Worm (Caenorhabditis elegans): ENCODE data around the gene tbx-35.

Gene tbx-35

ce11 chrII:5518910-5519309 lies 6.3 kb downstream of the tbx-35 start, which contains the start of gene ZK177.2:
Gene ZK177.2, plus strand, starts transcription at chrII:5519210.
- TF ChIP-seq R02D3.7 (tag; optimal IDR thresholded peaks at IDR 0.05) (no peak), elt-1 (tag; optimal IDR thresholded peaks at IDR 0.05) (no peak)

DNA sequence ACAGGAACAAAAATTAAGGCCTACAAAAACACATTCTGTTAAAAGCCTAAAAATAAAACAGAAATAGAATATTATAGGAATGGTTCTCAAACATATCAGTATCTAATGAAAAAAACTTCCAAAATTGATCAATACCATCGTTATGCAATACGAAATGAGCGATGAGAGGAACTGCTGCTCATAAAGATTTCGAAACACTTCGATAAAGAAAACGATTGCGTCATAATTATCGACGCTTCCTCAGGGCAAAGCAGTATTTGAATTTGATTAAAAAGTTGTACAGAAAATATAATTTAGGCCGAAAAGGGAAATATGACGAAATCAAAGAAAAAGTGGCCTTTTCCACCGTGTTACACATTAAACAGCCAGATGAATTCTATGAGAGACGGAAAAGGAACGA lies 7.1 kb downstream of the tbx-35 start:
- no peak for TF ChIP-seq gmeb-1 (tag; optimal IDR thresholded peaks at IDR 0.05)
- no peak for TF ChIP-seq nhr-77 (tag; optimal IDR thresholded peaks at IDR 0.05)
- no peak for TF ChIP-seq crh-2 (tag; optimal IDR thresholded peaks at IDR 0.05)
- no peak for TF ChIP-seq elt-1 (tag; optimal IDR thresholded peaks at IDR 0.05)
- no peak for TF ChIP-seq mdl-1 (tag; optimal IDR thresholded peaks at IDR 0.05)
- no peak for TF ChIP-seq lin-13 (GFP tag; optimal IDR thresholded peaks at IDR 0.05)
- no peak for TF ChIP-seq zag-1 (tag; optimal IDR thresholded peaks at IDR 0.05)
- TF ChIP-seq egl-27 (tag; optimal IDR thresholded peaks at IDR 0.05): no peak
- TF ChIP-seq nhr-6 (tag; optimal IDR thresholded peaks at IDR 0.05): no peak
- TF ChIP-seq nhr-237 (tag; optimal IDR thresholded peaks at IDR 0.05): no peak
- no peak for TF ChIP-seq elt-3 (tag; optimal IDR thresholded peaks at IDR 0.05)
- no peak for TF ChIP-seq mab-5 (tag; optimal IDR thresholded peaks at IDR 0.05)
- TF ChIP-seq mbf-1 (tag; optimal IDR thresholded peaks at IDR 0.05): no peak
- TF ChIP-seq sem-4 (tag; optimal IDR thresholded peaks at IDR 0.05): no peak
- TF ChIP-seq ama-1 (optimal IDR thresholded peaks at IDR 0.05): no peak
- no peak for TF ChIP-seq Y55F3AM.14 (GFP tag; optimal IDR thresholded peaks at IDR 0.05)
- TF ChIP-seq skn-1 (tag; optimal IDR thresholded peaks at IDR 0.05): no peak
- no peak for TF ChIP-seq unc-55 (GFP tag; optimal IDR thresholded peaks at IDR 0.05)

DNA sequence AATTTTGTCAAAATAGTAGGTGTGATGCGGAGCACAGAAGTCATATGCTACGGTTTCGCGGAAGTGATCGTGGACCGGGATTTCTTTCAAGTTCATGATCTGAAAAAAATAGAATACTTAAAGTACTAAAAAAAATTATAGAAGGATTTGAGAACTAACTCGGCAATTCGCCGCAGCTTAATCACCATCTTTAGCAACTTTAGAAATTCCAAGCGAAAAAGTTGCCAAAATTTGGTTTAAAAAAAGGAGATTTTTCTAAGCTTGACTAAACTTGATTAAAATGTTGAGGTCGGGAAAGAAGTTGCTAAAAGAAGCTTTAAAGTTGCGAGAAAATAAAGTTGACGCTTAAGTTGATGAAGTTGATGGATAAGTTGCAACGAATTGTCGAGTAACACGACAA lies 7.6 kb downstream of the tbx-35 start, which contains the start of gene ZK177.9:
Gene ZK177.9, minus strand, starts transcription at position 101 of the 400 bp plus-strand sequence.
- TF ChIP-seq unc-55 (GFP tag; optimal IDR thresholded peaks at IDR 0.05) (no peak), sma-3 (GFP tag; optimal IDR thresholded peaks at IDR 0.05) (no peak), lin-11 (tag; optimal IDR thresholded peaks at IDR 0.05) (no peak), ztf-1 (GFP tag; conservative IDR thresholded peaks at IDR 0.05) (no peak), sma-9 (GFP tag; optimal IDR thresholded peaks at IDR 0.05) (no peak), sma-9 (tag; optimal IDR thresholded peaks at IDR 0.05) (no peak), unc-62 (GFP tag; optimal IDR thresholded peaks at IDR 0.05) (no peak), peb-1 (tag; optimal IDR thresholded peaks at IDR 0.05) (no peak), lin-13 (GFP tag; optimal IDR thresholded peaks at IDR 0.05) (no peak), nhr-77 (tag; optimal IDR thresholded peaks at IDR 0.05) (no peak), mbf-1 (tag; optimal IDR thresholded peaks at IDR 0.05) (no peak)

ce11 chrII:5515542-5515941 lies 9.7 kb downstream of the tbx-35 start, which contains the start of gene ZK177.3:
Gene ZK177.3, plus strand, starts transcription at chrII:5515842.
- TF ChIP-seq nhr-11 (tag; optimal IDR thresholded peaks at IDR 0.05): no peak
- no peak for TF ChIP-seq gmeb-1 (tag; optimal IDR thresholded peaks at IDR 0.05)
- peak; percentile 43 for TF ChIP-seq fos-1 (tag; optimal IDR thresholded peaks at IDR 0.05)

DNA sequence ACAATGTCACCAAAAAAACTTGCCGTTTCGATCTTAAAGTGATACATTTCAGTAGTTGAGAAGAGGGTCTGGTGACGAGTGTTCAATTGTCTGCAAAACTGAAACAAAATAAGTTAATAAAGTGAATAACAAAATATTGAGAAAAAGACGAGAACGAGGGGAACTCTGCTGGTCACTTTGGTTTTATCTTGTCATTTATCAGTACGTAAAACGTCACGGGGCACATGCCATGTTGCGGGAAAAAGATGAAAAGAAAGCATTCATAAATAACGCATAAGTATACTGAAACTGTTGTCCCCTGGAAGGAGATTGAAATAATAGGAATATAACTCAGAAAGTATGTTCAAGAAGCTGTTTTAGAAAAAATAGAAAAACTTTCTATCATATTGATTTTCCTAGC lies 10.4 kb downstream of the tbx-35 start, which contains the start of gene sahd-1:
Gene sahd-1, minus strand, starts transcription at position 100 of the 400 bp plus-strand sequence.
- no peak for TF ChIP-seq lin-13 (GFP tag; optimal IDR thresholded peaks at IDR 0.05)
- no peak for TF ChIP-seq crh-2 (tag; optimal IDR thresholded peaks at IDR 0.05)
- TF ChIP-seq fos-1 (tag; optimal IDR thresholded peaks at IDR 0.05): peak; percentile 45

DNA sequence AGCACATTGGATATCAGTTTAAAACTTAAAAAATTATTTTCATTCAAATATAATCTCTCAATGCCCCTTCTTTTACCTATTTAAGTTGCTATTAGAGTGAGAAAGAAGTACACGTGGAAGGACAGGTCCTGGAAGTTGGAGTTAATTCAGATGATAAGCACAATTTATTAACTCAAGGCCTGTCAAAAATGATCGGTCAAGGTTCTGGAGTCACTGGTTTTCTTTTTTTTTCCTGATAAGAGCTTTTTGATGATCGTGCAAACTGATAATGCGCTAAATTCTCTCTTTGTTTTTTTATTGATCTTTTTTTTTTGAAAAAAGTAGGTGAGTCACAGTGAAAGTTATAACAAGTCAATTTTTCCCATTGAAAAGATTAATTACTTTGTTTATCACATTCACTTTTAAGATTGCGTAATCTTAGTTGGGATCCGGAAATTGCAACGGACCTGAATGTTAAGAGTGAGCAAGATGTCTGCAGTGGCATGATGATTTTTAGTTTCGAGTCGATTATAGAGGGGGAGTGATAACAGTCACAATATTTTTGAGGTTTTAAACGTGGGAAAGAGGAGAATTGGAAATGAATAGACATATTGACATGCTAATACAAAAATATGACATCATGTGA lies 12.6 kb downstream of the tbx-35 start:
- TF ChIP-seq sma-9 (GFP tag; optimal IDR thresholded peaks at IDR 0.05) (peak; percentile 36), sma-9 (tag; optimal IDR thresholded peaks at IDR 0.05) (no peak), ceh-16 (tag; optimal IDR thresholded peaks at IDR 0.05) (no peak), blmp-1 (tag; optimal IDR thresholded peaks at IDR 0.05; ENCODE audit: insufficient read depth) (no peak), sem-4 (tag; optimal IDR thresholded peaks at IDR 0.05) (no peak), fos-1 (tag; optimal IDR thresholded peaks at IDR 0.05) (peak; percentile 91), lin-11 (tag; optimal IDR thresholded peaks at IDR 0.05) (no peak), gmeb-1 (tag; optimal IDR thresholded peaks at IDR 0.05) (peak; percentile 44)
